Worm (Caenorhabditis elegans): ENCODE data around the gene sre-12.

sre-12 gene

DNA sequence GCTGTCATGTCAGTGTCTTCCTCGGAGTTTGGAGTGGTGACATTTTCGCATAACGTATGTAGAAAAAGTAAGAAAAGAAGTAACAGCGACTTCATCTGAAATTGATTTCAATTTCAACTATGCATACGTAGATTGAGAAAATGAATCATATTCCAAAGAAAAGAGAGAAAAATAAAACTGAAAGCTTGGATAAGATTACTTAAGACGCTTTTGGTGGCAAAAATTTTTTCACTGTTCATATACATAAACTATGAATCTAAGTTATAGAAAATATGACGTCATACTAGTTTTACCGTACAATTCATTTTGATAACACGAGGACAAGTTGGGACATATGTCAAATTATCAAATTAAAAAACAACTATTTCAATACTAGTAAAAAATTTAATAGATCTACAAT, 44.7 kb downstream of the sre-12 start, which contains the start of gene lipl-6:
TSS of gene lipl-6 (minus strand) at position 101 of the 400 bp plus-strand sequence.
- TF ChIP-seq tab-1 (GFP tag; IDR thresholded peaks at IDR 0.05) = no peak

DNA sequence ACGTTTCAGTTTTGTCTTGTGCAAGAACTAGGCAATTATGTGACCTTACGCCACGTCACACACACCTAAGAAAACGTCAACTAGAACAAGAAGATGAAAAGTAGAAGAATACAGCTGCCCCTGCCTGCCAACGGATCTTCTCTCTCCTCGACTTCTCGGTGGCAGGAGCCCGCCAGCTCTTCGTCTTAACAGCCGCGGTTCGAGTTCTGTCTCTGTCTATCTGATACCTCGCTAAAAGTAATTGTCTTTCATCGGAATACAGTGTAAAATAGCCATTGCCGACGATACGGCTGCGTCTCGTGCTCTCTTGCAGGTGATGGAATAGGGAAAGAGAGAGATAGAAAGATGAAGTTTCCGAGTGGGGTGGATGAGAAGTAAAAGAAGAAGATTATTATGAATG, 48.6 kb downstream of the sre-12 start:
- TF ChIP-seq T22C8.4 (GFP tag; IDR thresholded peaks at IDR 0.05) (no peak), flt-1 (GFP tag; IDR thresholded peaks at IDR 0.05) (no peak), klf-2 (GFP tag; conservative IDR thresholded peaks at IDR 0.05) (no peak), med-1 (GFP tag; optimal IDR thresholded peaks at IDR 0.05; ENCODE audit: insufficient read depth) (no peak), ref-1 (GFP tag; conservative IDR thresholded peaks at IDR 0.05) (no peak), ztf-29 (GFP tag; IDR thresholded peaks at IDR 0.05) (no peak), ztf-23 (GFP tag; IDR thresholded peaks at IDR 0.05) (no peak), cog-1 (tag; optimal IDR thresholded peaks at IDR 0.05) (no peak), tab-1 (GFP tag; IDR thresholded peaks at IDR 0.05) (no peak)

DNA sequence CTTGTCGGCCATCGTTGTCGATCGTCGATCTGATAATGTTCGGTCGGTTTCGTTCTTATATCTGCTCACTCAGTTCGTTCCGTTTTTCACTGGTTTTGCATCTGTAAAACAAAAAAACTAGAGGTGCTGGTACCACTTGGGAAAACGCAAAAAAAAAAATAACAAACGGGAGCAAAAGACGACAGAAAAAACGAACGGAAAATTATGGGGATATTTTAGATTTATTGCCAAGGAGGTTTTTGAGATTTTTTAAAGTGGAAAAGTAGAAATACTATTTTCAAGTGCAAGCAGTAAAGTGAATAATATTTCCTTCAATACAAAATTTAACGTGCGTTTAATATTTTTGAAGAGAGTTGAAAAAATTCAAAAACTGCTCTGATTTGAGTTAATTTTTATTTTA, 50.0 kb downstream of the sre-12 start, which contains the start of gene unc-68:
TSS of gene unc-68 (minus strand) at position 101 of the 400 bp plus-strand sequence.
- TF ChIP-seq cog-1 (tag; optimal IDR thresholded peaks at IDR 0.05) = no peak
- no peak for TF ChIP-seq med-1 (GFP tag; optimal IDR thresholded peaks at IDR 0.05; ENCODE audit: insufficient read depth)
- TF ChIP-seq flt-1 (GFP tag; IDR thresholded peaks at IDR 0.05) = no peak
- no peak for TF ChIP-seq ref-1 (GFP tag; conservative IDR thresholded peaks at IDR 0.05)
- no peak for TF ChIP-seq klf-2 (GFP tag; conservative IDR thresholded peaks at IDR 0.05)
- no peak for TF ChIP-seq ztf-23 (GFP tag; IDR thresholded peaks at IDR 0.05)
- no peak for TF ChIP-seq T22C8.4 (GFP tag; IDR thresholded peaks at IDR 0.05)
- no peak for TF ChIP-seq ztf-29 (GFP tag; IDR thresholded peaks at IDR 0.05)
- no peak for TF ChIP-seq tab-1 (GFP tag; IDR thresholded peaks at IDR 0.05)
